Worm (Caenorhabditis elegans) whole organism, late embryonic: ENCODE data around the gene srh-292.

Source experiments
- C08G9.2 ChIP-seq: sonication (generic microtip); optimal IDR thresholded peaks from 2 replicates; lab custom pipeline; 2016; ENCODE audit warnings: mild to moderate bottlenecking, missing genetic modification characterization, moderate library complexity, missing compliant biosample characterization
- F13H6.1 ChIP-seq: sonication (generic microtip); optimal IDR thresholded peaks from 2 replicates; lab custom pipeline; 2016; ENCODE audit warnings: missing genetic modification characterization, missing compliant biosample characterization
- K02D7.2 ChIP-seq: sonication (generic microtip); optimal IDR thresholded peaks from 2 replicates; lab custom pipeline; 2017; ENCODE audit warnings: mild to moderate bottlenecking, missing genetic modification characterization, missing compliant biosample characterization
- K09A11.1 ChIP-seq: sonication (generic microtip); optimal IDR thresholded peaks from 2 replicates; lab custom pipeline; 2017; ENCODE audit warnings: antibody characterized with exemption, mild to moderate bottlenecking, missing genetic modification characterization, missing compliant biosample characterization; ENCODE audit not compliant: insufficient read depth
- ahr-1 ChIP-seq: sonication (generic microtip); optimal IDR thresholded peaks from 2 replicates; lab custom pipeline; 2016; ENCODE audit warnings: missing genetic modification characterization, missing compliant biosample characterization
- ama-1 ChIP-seq: fragments of 150-350 bp; optimal IDR thresholded peaks from 2 replicates; lab custom pipeline; 2014
- ceh-14 ChIP-seq: sonication (generic microtip); optimal IDR thresholded peaks from 2 replicates; lab custom pipeline; 2016; ENCODE audit warnings: missing genotype, missing genetic modification characterization, missing compliant biosample characterization
- ceh-19 ChIP-seq: fragments of 200-800 bp; sonication (Bioruptor generic); optimal IDR thresholded peaks from 2 replicates; lab custom pipeline; 2018; ENCODE audit warnings: mild to moderate bottlenecking, missing genetic modification characterization, missing compliant biosample characterization
- ceh-2 ChIP-seq: sonication (generic microtip); optimal IDR thresholded peaks from 2 replicates; lab custom pipeline; 2016; ENCODE audit warnings: missing genotype, missing genetic modification characterization, missing compliant biosample characterization
- ceh-22 ChIP-seq: sonication (generic microtip); optimal IDR thresholded peaks from 2 replicates; lab custom pipeline; 2017; ENCODE audit warnings: missing biosample characterization, missing genetic modification characterization
- ceh-24 ChIP-seq: sonication (generic microtip); optimal IDR thresholded peaks from 2 replicates; lab custom pipeline; 2016; ENCODE audit warnings: mild to moderate bottlenecking, missing genetic modification characterization, missing compliant biosample characterization
- ceh-6 ChIP-seq: fragments of 200-800 bp; sonication (Bioruptor generic); optimal IDR thresholded peaks from 2 replicates; lab custom pipeline; 2018; ENCODE audit warnings: mild to moderate bottlenecking, missing genetic modification characterization, missing compliant biosample characterization
- ceh-9 ChIP-seq: sonication (generic microtip); optimal IDR thresholded peaks from 2 replicates; lab custom pipeline; 2016; ENCODE audit warnings: mild to moderate bottlenecking, missing genetic modification characterization, inconsistent platforms, missing compliant biosample characterization
- che-1 ChIP-seq: sonication (generic microtip); optimal IDR thresholded peaks from 2 replicates; lab custom pipeline; 2016; ENCODE audit warnings: mild to moderate bottlenecking, missing genetic modification characterization, missing compliant biosample characterization
- ets-4 ChIP-seq: sonication (generic microtip); optimal IDR thresholded peaks from 2 replicates; lab custom pipeline; 2016; ENCODE audit warnings: missing genetic modification characterization, missing compliant biosample characterization
- eyg-1 ChIP-seq: sonication (generic microtip); optimal IDR thresholded peaks from 2 replicates; lab custom pipeline; 2016; ENCODE audit warnings: missing genotype, missing genetic modification characterization, missing compliant biosample characterization
- fax-1 ChIP-seq: sonication (generic microtip); optimal IDR thresholded peaks from 2 replicates; lab custom pipeline; 2016; ENCODE audit warnings: missing genotype, missing genetic modification characterization, missing compliant biosample characterization
- fkh-6 ChIP-seq: sonication (generic microtip); optimal IDR thresholded peaks from 2 replicates; lab custom pipeline; 2016; ENCODE audit warnings: missing genetic modification characterization, missing compliant biosample characterization
- hlh-13 ChIP-seq: fragments of 200-800 bp; sonication (Bioruptor generic); optimal IDR thresholded peaks from 2 replicates; lab custom pipeline; 2018; ENCODE audit warnings: mild to moderate bottlenecking, missing genetic modification characterization, missing compliant biosample characterization
- hlh-30 ChIP-seq: sonication (generic microtip); optimal IDR thresholded peaks from 2 replicates; lab custom pipeline; 2017; ENCODE audit warnings: antibody characterized with exemption, missing genetic modification characterization, missing compliant biosample characterization; ENCODE audit not compliant: insufficient read depth
- hlh-6 ChIP-seq: sonication (generic microtip); optimal IDR thresholded peaks from 2 replicates; lab custom pipeline; 2016; ENCODE audit warnings: missing genotype, missing genetic modification characterization, missing compliant biosample characterization
- lin-11 ChIP-seq: fragments of 200-800 bp; sonication (Bioruptor generic); optimal IDR thresholded peaks from 2 replicates; lab custom pipeline; 2018; ENCODE audit warnings: mild to moderate bottlenecking, missing genetic modification characterization, missing compliant biosample characterization
- mec-3 ChIP-seq: sonication (generic microtip); optimal IDR thresholded peaks from 2 replicates; lab custom pipeline; 2016; ENCODE audit warnings: borderline replicate concordance, missing genetic modification characterization, missing compliant biosample characterization
- nfya-1 ChIP-seq: sonication (generic microtip); optimal IDR thresholded peaks from 2 replicates; lab custom pipeline; 2017; ENCODE audit warnings: missing genetic modification characterization, mild to moderate bottlenecking, missing compliant biosample characterization, antibody characterized with exemption, moderate library complexity
- nhr-232 ChIP-seq: sonication (generic microtip); optimal IDR thresholded peaks from 2 replicates; lab custom pipeline; 2016; ENCODE audit warnings: missing genetic modification characterization, missing compliant biosample characterization
- odd-2 ChIP-seq: sonication (generic microtip); optimal IDR thresholded peaks from 2 replicates; lab custom pipeline; 2017; ENCODE audit warnings: antibody characterized with exemption, mild to moderate bottlenecking, missing genetic modification characterization, missing compliant biosample characterization
- pag-3 ChIP-seq: sonication (generic microtip); optimal IDR thresholded peaks from 2 replicates; lab custom pipeline; 2016; ENCODE audit warnings: missing compliant biosample characterization, missing genetic modification characterization, borderline replicate concordance
- pax-1 ChIP-seq: fragments of 150-350 bp; optimal IDR thresholded peaks from 2 replicates; lab custom pipeline; 2014; ENCODE audit warnings: missing biosample characterization, missing genetic modification characterization
- pha-4 ChIP-seq: fragments of 150-350 bp; optimal IDR thresholded peaks from 2 replicates; lab custom pipeline; 2018; ENCODE audit warnings: missing biosample characterization, missing genetic modification reagents, missing genetic modification characterization
- pqm-1 ChIP-seq: sonication (generic microtip); optimal IDR thresholded peaks from 2 replicates; lab custom pipeline; 2016; ENCODE audit warnings: missing genetic modification characterization, missing compliant biosample characterization
- ref-2 ChIP-seq: sonication (generic microtip); optimal IDR thresholded peaks from 2 replicates; lab custom pipeline; 2016; ENCODE audit warnings: missing genetic modification characterization, missing compliant biosample characterization
- sox-2 ChIP-seq: fragments of 200-800 bp; sonication (Bioruptor generic); IDR thresholded peaks from 2 replicates; pipeline ENCODE4 v1.3.6; 2022; ENCODE audit warnings: missing genetic modification reagents, missing genetic modification characterization, missing compliant biosample characterization
- sox-4 ChIP-seq: sonication (generic microtip); optimal IDR thresholded peaks from 2 replicates; lab custom pipeline; 2017; ENCODE audit warnings: mild to moderate bottlenecking, missing genetic modification characterization, inconsistent platforms, missing compliant biosample characterization
- unc-55 ChIP-seq: sonication (generic microtip); optimal IDR thresholded peaks from 2 replicates; lab custom pipeline; 2017; ENCODE audit warnings: missing biosample characterization, missing genetic modification reagents, missing genetic modification characterization
- unc-86 ChIP-seq: sonication (generic microtip); optimal IDR thresholded peaks from 2 replicates; lab custom pipeline; 2016; ENCODE audit warnings: missing genetic modification characterization, missing compliant biosample characterization
- zip-5 ChIP-seq: sonication (generic microtip); optimal IDR thresholded peaks from 2 replicates; lab custom pipeline; 2016; ENCODE audit warnings: missing genetic modification characterization, missing compliant biosample characterization
- ztf-16 ChIP-seq: sonication (generic microtip); optimal IDR thresholded peaks from 2 replicates; lab custom pipeline; 2017; ENCODE audit warnings: missing genetic modification characterization, missing compliant biosample characterization

Gene srh-292

ce11 chrV:17810053-17810452, 7.5 kb downstream of the srh-292 start, which contains the start of gene srh-296:
Gene srh-296, plus strand, starts transcription at chrV:17810353.
- no peak for TF ChIP-seq C08G9.2 (tag; lab: Kevin White, UChicago)
- TF ChIP-seq hlh-13 (GFP tag; lab: Kevin White, UChicago), result no peak
- TF ChIP-seq ama-1 (lab: Kevin White, UChicago), result no peak
- TF ChIP-seq sox-2 (GFP tag; lab: Robert Waterston, UW), result no peak

- TF ChIP-seq K09A11.1 (tag; lab: Kevin White, UChicago), result no peak
- no peak for TF ChIP-seq nfya-1 (tag; lab: Kevin White, UChicago)
- no peak for TF ChIP-seq ceh-2 (tag; lab: Kevin White, UChicago)
- no peak for TF ChIP-seq K02D7.2 (tag; lab: Kevin White, UChicago)
- peak; percentile 25 for TF ChIP-seq ref-2
- TF ChIP-seq lin-11 (tag; lab: Kevin White, UChicago), result no peak
- TF ChIP-seq ztf-16 (tag; lab: Kevin White, UChicago), result no peak
- no peak for TF ChIP-seq sox-4
- TF ChIP-seq ceh-6 (GFP tag; lab: Kevin White, UChicago), result no peak
- peak; percentile 59 for TF ChIP-seq hlh-6 (tag; lab: Kevin White, UChicago)
- no peak for TF ChIP-seq C08G9.2 (tag; lab: Kevin White, UChicago)
- TF ChIP-seq ceh-9 (tag; lab: Kevin White, UChicago), result no peak
- TF ChIP-seq che-1 (tag; lab: Kevin White, UChicago), result no peak
- TF ChIP-seq hlh-30 (tag; lab: Kevin White, UChicago), result no peak
- TF ChIP-seq ceh-24, result no peak
- TF ChIP-seq ceh-14 (tag; lab: Kevin White, UChicago), result peak; percentile 2
- TF ChIP-seq nhr-232 (tag; lab: Kevin White, UChicago), result no peak
- no peak for TF ChIP-seq pha-4 (tag; lab: Kevin White, UChicago)
- no peak for TF ChIP-seq pag-3 (tag; lab: Kevin White, UChicago)
These were observed 9.6 kb downstream of the srh-292 start for ce11 chrV:17812127-17812526.

ce11 chrV:17818567-17818966, 16.0 kb downstream of the srh-292 start, which contains the start of gene srh-298:
Gene srh-298, plus strand, starts transcription at chrV:17818867.
- no peak for TF ChIP-seq fkh-6 (tag; lab: Kevin White, UChicago)
- TF ChIP-seq F13H6.1 (tag; lab: Kevin White, UChicago), result no peak
- TF ChIP-seq, all 69 proteins: peak for 0

- TF ChIP-seq ceh-6 (GFP tag; lab: Kevin White, UChicago) (no peak), zip-5 (no peak), fax-1 (no peak), ceh-19 (GFP tag; lab: Kevin White, UChicago) (no peak), odd-2 (no peak), nfya-1 (tag; lab: Kevin White, UChicago) (no peak), nhr-232 (tag; lab: Kevin White, UChicago) (no peak), eyg-1 (no peak), ceh-22 (no peak), ahr-1 (tag; lab: Kevin White, UChicago) (no peak)
These were observed 17.1 kb downstream of the srh-292 start for ce11 chrV:17819704-17820103.

- TF ChIP-seq unc-55 (GFP tag; lab: Kevin White, UChicago) (no peak), pax-1 (tag; lab: Kevin White, UChicago) (no peak), ahr-1 (tag; lab: Kevin White, UChicago) (no peak), mec-3 (tag; lab: Kevin White, UChicago) (no peak), ets-4 (tag; lab: Kevin White, UChicago) (no peak), pqm-1 (no peak), unc-86 (tag; lab: Kevin White, UChicago) (no peak)
These were observed 19.2 kb downstream of the srh-292 start, which contains the start of gene srh-300 for ce11 chrV:17821805-17822204. Gene srh-300, plus strand, starts transcription at chrV:17822105.
